Worm (Caenorhabditis elegans) whole organism, L3 larva: ENCODE results near the gene gop-2.

ENCODE experiments used
- egl-27 ChIP-seq: sonication (generic microtip); optimal IDR thresholded peaks from 4 replicates; lab custom pipeline; 2017; ENCODE audit warnings: missing biosample characterization, missing genetic modification reagents, missing genetic modification characterization
- fos-1 ChIP-seq: fragments of 150-350 bp; optimal IDR thresholded peaks from 2 replicates; lab custom pipeline; 2014; ENCODE audit warnings: missing biosample characterization, missing genetic modification characterization
- nhr-11 ChIP-seq: fragments of 150-350 bp; optimal IDR thresholded peaks from 2 replicates; lab custom pipeline; 2014; ENCODE audit warnings: missing biosample characterization, missing genetic modification characterization

DNA sequence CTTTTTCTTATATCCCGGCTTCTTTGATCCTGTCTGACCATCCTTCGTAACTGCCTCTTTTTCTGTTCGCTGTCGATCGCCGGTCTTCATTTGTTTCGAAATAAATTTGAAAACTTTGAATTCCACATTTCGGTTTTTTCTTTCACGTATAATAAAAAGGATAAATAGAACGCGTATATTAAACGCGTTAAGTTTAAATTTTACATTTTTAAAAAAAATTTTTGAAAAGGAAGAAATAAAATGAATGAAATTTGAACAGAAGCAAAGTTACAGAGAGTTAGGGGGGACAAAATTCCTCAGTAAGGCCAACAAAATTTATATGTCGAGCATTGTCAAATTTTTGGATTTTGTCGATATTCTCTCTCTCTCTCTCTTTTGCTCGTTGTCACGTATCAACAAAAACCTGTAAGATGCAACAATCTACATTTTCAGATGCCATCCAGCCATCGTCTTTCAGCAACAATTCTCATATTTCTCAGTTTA, 43.0 kb downstream of the gop-2 start, which contains the start of the genes T15B12.2 and F52C9.5:
- no peak for TF ChIP-seq fos-1 (tag; lab: Kevin White, UChicago)
- no peak for TF ChIP-seq nhr-11 (tag; lab: Kevin White, UChicago)
- TF ChIP-seq egl-27 = no peak
